Worm (Caenorhabditis elegans) whole organism, early embryonic: ENCODE data around the gene T27A1.3.

Source experiments
- B0310.2 ChIP-seq: sonication (generic microtip); optimal IDR thresholded peaks from 2 replicates; lab custom pipeline; 2016; ENCODE audit warnings: mild to moderate bottlenecking, missing genetic modification characterization, missing compliant biosample characterization
- ama-1 ChIP-seq: fragments of 150-350 bp; optimal IDR thresholded peaks from 2 replicates; lab custom pipeline; 2014
- flt-1 ChIP-seq: fragments of 200-800 bp; sonication (Bioruptor generic); IDR thresholded peaks from 2 replicates; pipeline ENCODE4 v1.3.6; 2022; ENCODE audit warnings: missing genetic modification characterization, missing compliant biosample characterization
- hmg-4 ChIP-seq: fragments of 200-800 bp; sonication (Bioruptor generic); optimal IDR thresholded peaks from 2 replicates; lab custom pipeline; 2018; ENCODE audit warnings: mild to moderate bottlenecking, missing genetic modification characterization, missing compliant biosample characterization
- tbx-11 ChIP-seq: fragments of 200-800 bp; sonication (Bioruptor generic); IDR thresholded peaks from 2 replicates; pipeline ENCODE4 v1.3.6; 2022; ENCODE audit warnings: missing genetic modification characterization, missing compliant biosample characterization

- TF ChIP-seq hmg-4: no peak
- no peak for TF ChIP-seq B0310.2 (tag; lab: Kevin White, UChicago)
- TF ChIP-seq flt-1 (GFP tag; lab: Robert Waterston, UW): no peak
- no peak for TF ChIP-seq ama-1
- TF ChIP-seq tbx-11: no peak
These were observed 20.0 kb downstream of the T27A1.3 start for ce11 chrII:555371-555770.
